Fruit fly (Drosophila melanogaster) Kc167 (cell line): ENCODE results near the gene CG1622.

Experiments
- Myc ChIP-seq: fragments of >200 bp; optimal IDR thresholded peaks from 2 replicates; lab custom pipeline; 2017; ENCODE audit warnings: missing external identifiers
- Sin3A ChIP-seq: fragments of >200 bp; optimal IDR thresholded peaks from 2 replicates; lab custom pipeline; 2018; ENCODE audit warnings: missing external identifiers
- h ChIP-seq: fragments of >200 bp; optimal IDR thresholded peaks from 3 replicates; lab custom pipeline; 2018; ENCODE audit warnings: missing external identifiers
- insv ChIP-seq: fragments of >200 bp; optimal IDR thresholded peaks from 3 replicates; lab custom pipeline; 2018; ENCODE audit warnings: missing external identifiers
- psq ChIP-seq: fragments of >200 bp; optimal IDR thresholded peaks from 2 replicates; lab custom pipeline; 2017; ENCODE audit warnings: missing external identifiers

- TF ChIP-seq Myc (lab: Kevin White, UChicago) (no peak), h (no peak), psq (lab: Kevin White, UChicago) (no peak), Sin3A (lab: Kevin White, UChicago) (no peak), insv (lab: Kevin White, UChicago) (no peak)
These were observed 26.2 kb downstream of the CG1622 start for dm6 chrX:13323114-13323513.
